Fruit fly (Drosophila melanogaster): ENCODE results near the gene GATAe.

dm6 chr3R:16042137-16042899 is 33.4 kb downstream of the GATAe start:
- no peak for TF ChIP-seq CG8478 (optimal IDR thresholded peaks at IDR 0.05)
- no peak for TF ChIP-seq CTCF (optimal IDR thresholded peaks at IDR 0.05)

Data from S2 (cell line).